Fruit fly (Drosophila melanogaster) whole organism, embryonic: ENCODE data around the gene qm.

Source experiments
- CG10366 ChIP-seq: fragments of 200-800 bp; sonication (Bioruptor generic); IDR thresholded peaks from 2 replicates; pipeline ENCODE4 v1.3.6; 2022; ENCODE audit warnings: missing biosample characterization, missing genetic modification characterization
- CG12391 ChIP-seq: fragments of 200-800 bp; sonication (Bioruptor generic); optimal IDR thresholded peaks from 3 replicates; lab custom pipeline; 2018; ENCODE audit warnings: missing biosample characterization, mild to moderate bottlenecking, missing genetic modification characterization, moderate library complexity
- CG14441 ChIP-seq: fragments of 200-800 bp; sonication (Bioruptor generic); IDR thresholded peaks from 2 replicates; pipeline ENCODE4 v1.3.6; 2022; ENCODE audit warnings: missing biosample characterization, missing genetic modification characterization
- CG14710 ChIP-seq: fragments of 200-800 bp; sonication (Bioruptor generic); optimal IDR thresholded peaks from 3 replicates; lab custom pipeline; 2019; ENCODE audit warnings: missing biosample characterization, mild to moderate bottlenecking, missing genetic modification characterization, moderate library complexity
- CG14860 ChIP-seq: fragments of 200-800 bp; sonication (Bioruptor generic); IDR thresholded peaks from 3 replicates; pipeline ENCODE4 v1.3.6; 2022; ENCODE audit warnings: missing biosample characterization, missing genetic modification characterization; ENCODE audit not compliant: partially characterized antibody
- CG15601 ChIP-seq: fragments of 200-800 bp; sonication (Bioruptor generic); optimal IDR thresholded peaks from 3 replicates; lab custom pipeline; 2019; ENCODE audit warnings: missing biosample characterization, mild to moderate bottlenecking, missing genetic modification characterization, moderate library complexity
- CG1603 ChIP-seq: fragments of 200-800 bp; sonication (Bioruptor generic); optimal IDR thresholded peaks from 2 replicates; lab custom pipeline; 2019; ENCODE audit warnings: missing biosample characterization, mild to moderate bottlenecking, missing genetic modification characterization, moderate library complexity
- CG17385 ChIP-seq: fragments of 200-800 bp; sonication (Bioruptor generic); optimal IDR thresholded peaks from 3 replicates; lab custom pipeline; 2018; ENCODE audit warnings: missing biosample characterization, mild to moderate bottlenecking, missing genetic modification characterization
- CG17829 ChIP-seq: fragments of 200-800 bp; optimal IDR thresholded peaks from 2 replicates; lab custom pipeline; 2019; ENCODE audit warnings: missing biosample characterization, mild to moderate bottlenecking, missing genetic modification characterization, moderate library complexity
- CG2129 ChIP-seq: fragments of 200-800 bp; sonication (Bioruptor generic); IDR thresholded peaks from 2 replicates; pipeline ENCODE4 v1.3.6; 2022; ENCODE audit warnings: missing biosample characterization, missing genetic modification characterization; ENCODE audit not compliant: partially characterized antibody
- CG2199 ChIP-seq: fragments of 200-800 bp; sonication (Bioruptor generic); IDR thresholded peaks from 3 replicates; pipeline ENCODE4 v1.3.6; 2022; ENCODE audit warnings: missing biosample characterization, missing genetic modification characterization
- CG2712 ChIP-seq: fragments of 200-800 bp; optimal IDR thresholded peaks from 3 replicates; lab custom pipeline; 2019; ENCODE audit warnings: missing biosample characterization, mild to moderate bottlenecking, missing genetic modification characterization, moderate library complexity
- CG32532 ChIP-seq: fragments of 200-800 bp; sonication (Bioruptor generic); IDR thresholded peaks from 2 replicates; pipeline ENCODE4 v1.3.6; 2022; ENCODE audit warnings: missing biosample characterization, missing genetic modification characterization
- CG34376 ChIP-seq: fragments of 200-800 bp; sonication (Bioruptor generic); optimal IDR thresholded peaks from 2 replicates; lab custom pipeline; 2018; ENCODE audit warnings: missing biosample characterization, mild to moderate bottlenecking, missing genetic modification characterization
- CG34422 ChIP-seq: fragments of 200-800 bp; sonication (Bioruptor generic); IDR thresholded peaks from 3 replicates; pipeline ENCODE4 v1.3.6; 2022; ENCODE audit warnings: missing biosample characterization, missing genetic modification characterization
- CG9609 ChIP-seq: fragments of 200-800 bp; sonication (Bioruptor generic); optimal IDR thresholded peaks from 3 replicates; lab custom pipeline; 2016; ENCODE audit warnings: missing biosample characterization, missing genetic modification characterization
- CTCF ChIP-seq: fragments of 200-800 bp; sonication (Bioruptor generic); optimal IDR thresholded peaks from 2 replicates; lab custom pipeline; 2017; ENCODE audit warnings: missing biosample characterization, mild to moderate bottlenecking, missing genetic modification characterization, moderate library complexity
- Dbx ChIP-seq: fragments of 200-800 bp; sonication (Bioruptor generic); IDR thresholded peaks from 3 replicates; pipeline ENCODE4 v1.3.6; 2022; ENCODE audit warnings: missing biosample characterization, missing genetic modification characterization
- HmgZ ChIP-seq: fragments of 200-800 bp; sonication (Bioruptor generic); optimal IDR thresholded peaks from 2 replicates; lab custom pipeline; 2018; ENCODE audit warnings: missing biosample characterization, mild to moderate bottlenecking, missing genetic modification characterization
- MBD-R2 ChIP-seq: fragments of 200-800 bp; sonication (Bioruptor generic); IDR thresholded peaks from 2 replicates; pipeline ENCODE4 v1.3.6; 2022; ENCODE audit warnings: missing biosample characterization, missing genetic modification characterization
- Max ChIP-seq: fragments of 200-800 bp; sonication (Bioruptor generic); optimal IDR thresholded peaks from 2 replicates; lab custom pipeline; 2016; ENCODE audit warnings: missing biosample characterization, mild to moderate bottlenecking, missing genetic modification characterization
- NFAT ChIP-seq: fragments of 200-800 bp; sonication (Bioruptor generic); IDR thresholded peaks from 2 replicates; pipeline ENCODE4 v1.3.6; 2022; ENCODE audit warnings: missing biosample characterization, missing genetic modification characterization
- Rfx ChIP-seq: fragments of 200-800 bp; sonication (Bioruptor generic); IDR thresholded peaks from 2 replicates; pipeline ENCODE4 v1.3.6; 2022; ENCODE audit warnings: missing biosample characterization, missing genetic modification characterization
- TFAM ChIP-seq: fragments of 200-800 bp; sonication (Bioruptor generic); optimal IDR thresholded peaks from 2 replicates; lab custom pipeline; 2017; ENCODE audit warnings: missing biosample characterization, missing genetic modification characterization, inconsistent platforms
- Xbp1 ChIP-seq: fragments of 200-800 bp; sonication (Bioruptor generic); optimal IDR thresholded peaks from 3 replicates; lab custom pipeline; 2016; ENCODE audit warnings: missing biosample characterization, mild to moderate bottlenecking, missing genetic modification characterization
- ac ChIP-seq: fragments of 200-800 bp; sonication (Bioruptor generic); optimal IDR thresholded peaks from 3 replicates; lab custom pipeline; 2017; ENCODE audit warnings: missing biosample characterization, mild to moderate bottlenecking, missing genetic modification characterization
- amos ChIP-seq: fragments of 200-800 bp; sonication (Bioruptor generic); IDR thresholded peaks from 2 replicates; pipeline ENCODE4 v1.3.6; 2022; ENCODE audit warnings: missing biosample characterization, missing genetic modification characterization; ENCODE audit not compliant: partially characterized antibody
- ara ChIP-seq: fragments of 200-800 bp; sonication (Bioruptor generic); IDR thresholded peaks from 2 replicates; pipeline ENCODE4 v1.3.6; 2022; ENCODE audit warnings: missing biosample characterization, missing genetic modification characterization
- bsh ChIP-seq, 2 experiments: fragments of 200-800 bp; sonication (Bioruptor generic); optimal IDR thresholded peaks; 2 replicates each; lab custom pipeline; 2017 to 2018; ENCODE audit warnings: mild to moderate bottlenecking in 2 of 2, missing biosample characterization in 2 of 2, missing genetic modification characterization in 2 of 2, moderate library complexity in 1 of 2
- crp ChIP-seq, 2 experiments: fragments of 200-800 bp; sonication (Bioruptor generic); optimal IDR thresholded peaks; 2 replicates in 1 of 2; 3 replicates in 1 of 2; lab custom pipeline; 2017; ENCODE audit warnings: missing biosample characterization in 2 of 2, missing genetic modification characterization in 2 of 2, mild to moderate bottlenecking in 1 of 2, moderate library complexity in 1 of 2
- grau ChIP-seq: fragments of 200-800 bp; optimal IDR thresholded peaks from 3 replicates; lab custom pipeline; 2019; ENCODE audit warnings: missing biosample characterization, mild to moderate bottlenecking, missing genetic modification characterization, moderate library complexity
- her ChIP-seq: fragments of 200-800 bp; sonication (Bioruptor generic); optimal IDR thresholded peaks from 2 replicates; lab custom pipeline; 2016; ENCODE audit warnings: missing biosample characterization, missing genetic modification characterization
- ind ChIP-seq: fragments of 200-800 bp; sonication (Bioruptor generic); optimal IDR thresholded peaks from 3 replicates; lab custom pipeline; 2016; ENCODE audit warnings: missing biosample characterization, missing genetic modification characterization
- jumu ChIP-seq: fragments of 200-800 bp; sonication (Bioruptor generic); optimal IDR thresholded peaks from 3 replicates; lab custom pipeline; 2016; ENCODE audit warnings: missing biosample characterization, missing genetic modification characterization
- mld ChIP-seq: fragments of 200-800 bp; sonication (Bioruptor generic); IDR thresholded peaks from 3 replicates; pipeline ENCODE4 v1.3.6; 2022; ENCODE audit warnings: missing biosample characterization, missing genetic modification characterization; ENCODE audit not compliant: partially characterized antibody
- pan ChIP-seq, 4 experiments: fragments of >200 bp in 3 of 4; fragments of 200-800 bp in 1 of 4; sonication (Bioruptor generic) in 1 of 4; optimal IDR thresholded peaks in 3 of 4; IDR thresholded peaks in 1 of 4; 2 replicates each; pipeline versions ENCODE4 v1.3.6 to Lab custom; 2017 to 2022; ENCODE audit warnings: missing biosample characterization in 2 of 4, missing genetic modification characterization in 2 of 4, mixed read lengths in 1 of 4
- pros ChIP-seq: fragments of 200-800 bp; sonication (Bioruptor generic); optimal IDR thresholded peaks from 3 replicates; lab custom pipeline; 2019; ENCODE audit warnings: missing biosample characterization, mild to moderate bottlenecking, missing genetic modification characterization, moderate library complexity
- psq ChIP-seq: fragments of 200-800 bp; sonication (Bioruptor generic); optimal IDR thresholded peaks from 2 replicates; lab custom pipeline; 2017; ENCODE audit warnings: missing biosample characterization, missing genetic modification characterization
- schlank ChIP-seq: fragments of 200-800 bp; sonication (Bioruptor generic); optimal IDR thresholded peaks from 2 replicates; lab custom pipeline; 2018; ENCODE audit warnings: missing biosample characterization, mild to moderate bottlenecking, missing genetic modification characterization
- slou ChIP-seq: fragments of 200-800 bp; sonication (Bioruptor generic); optimal IDR thresholded peaks from 3 replicates; lab custom pipeline; 2016; ENCODE audit warnings: missing biosample characterization, missing genetic modification characterization
- sug ChIP-seq: fragments of 200-800 bp; optimal IDR thresholded peaks from 2 replicates; lab custom pipeline; 2019; ENCODE audit warnings: missing biosample characterization, mild to moderate bottlenecking, missing genetic modification characterization, moderate library complexity
- unc-4 ChIP-seq: fragments of 200-800 bp; sonication (Bioruptor generic); IDR thresholded peaks from 2 replicates; pipeline ENCODE4 v1.3.6; 2022; ENCODE audit warnings: missing biosample characterization, missing genetic modification characterization; ENCODE audit not compliant: partially characterized antibody
- unpg ChIP-seq: fragments of 200-800 bp; sonication (Bioruptor generic); optimal IDR thresholded peaks from 3 replicates; lab custom pipeline; 2018; ENCODE audit warnings: missing biosample characterization, mild to moderate bottlenecking, missing genetic modification characterization, moderate library complexity
- vfl ChIP-seq: fragments of 200-800 bp; sonication (Bioruptor generic); optimal IDR thresholded peaks from 2 replicates; lab custom pipeline; 2016; ENCODE audit warnings: missing biosample characterization, missing genetic modification characterization
- zen ChIP-seq: fragments of 200-800 bp; sonication (Bioruptor generic); optimal IDR thresholded peaks from 3 replicates; lab custom pipeline; 2018; ENCODE audit warnings: missing biosample characterization, mild to moderate bottlenecking, missing genetic modification characterization, moderate library complexity
- zen2 ChIP-seq: fragments of 200-800 bp; sonication (Bioruptor generic); IDR thresholded peaks from 3 replicates; pipeline ENCODE4 v1.3.6; 2022; ENCODE audit warnings: missing biosample characterization, missing genetic modification characterization; ENCODE audit not compliant: partially characterized antibody
- zfh1 ChIP-seq: fragments of 200-800 bp; sonication (Bioruptor generic); IDR thresholded peaks from 3 replicates; pipeline ENCODE4 v1.3.6; 2022; ENCODE audit warnings: missing biosample characterization, missing genetic modification characterization

The qm gene

DNA sequence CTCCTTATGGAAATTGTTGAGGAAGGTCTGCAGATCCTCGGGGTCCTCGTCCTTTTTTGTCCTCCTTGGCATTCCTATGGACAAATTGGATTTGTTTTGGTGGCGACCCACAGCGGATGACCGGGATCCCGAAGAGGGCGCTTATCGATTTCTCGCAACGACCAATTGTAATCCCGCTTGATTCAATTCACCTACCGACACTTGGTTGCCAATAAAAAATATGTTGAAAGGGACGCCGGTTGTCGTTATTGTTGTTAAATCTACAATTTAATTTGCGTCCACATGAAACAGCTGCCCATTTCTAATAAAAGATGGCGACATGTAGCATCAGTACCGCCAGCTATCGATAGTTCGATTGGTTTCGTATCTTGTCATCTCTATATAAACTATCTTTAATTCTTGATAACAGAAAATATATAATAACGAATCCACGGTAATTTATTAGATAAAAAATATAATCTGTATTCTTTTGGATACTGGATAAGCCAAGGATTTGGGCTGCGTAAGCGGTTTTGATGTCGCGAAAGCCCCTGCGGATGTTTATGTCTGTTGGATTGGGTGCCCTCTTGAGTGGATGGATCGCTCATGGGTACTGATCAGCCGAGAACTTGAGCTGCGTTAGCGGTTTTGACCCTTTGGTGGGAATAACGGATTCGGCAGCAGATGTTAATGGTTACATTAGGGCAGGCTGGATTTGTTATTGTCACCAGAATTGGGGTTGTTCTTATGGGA lies 8.4 kb downstream of the qm start, which contains the start of gene CTCF (continued):
- 0 out of 3 replicates have a peak, but pooled peaks have one; percentile 32 for TF ChIP-seq zfh1 (GFP tag; lab: Robert Waterston, UW)
- TF ChIP-seq CG10366 (GFP tag; lab: Robert Waterston, UW), result peak; percentile 42; the same call in 1 of the 2 replicates
- TF ChIP-seq zen (tag; lab: Kevin White, UChicago), result peak; percentile 18
- no peak for TF ChIP-seq CG2199 (GFP tag; lab: Robert Waterston, UW)
- TF ChIP-seq CG17829, result peak; percentile 72
- peak; percentile 70; the same call in 2 of the 3 replicates for TF ChIP-seq mld (GFP tag; lab: Robert Waterston, UW)
- TF ChIP-seq ind, result peak; percentile 4
- no peak for TF ChIP-seq TFAM (GFP tag; lab: Kevin White, UChicago)
- TF ChIP-seq CG34422, result peak; percentile 63
- no peak for TF ChIP-seq vfl (GFP tag; lab: Kevin White, UChicago)
- TF ChIP-seq CG32532 (GFP tag; lab: Robert Waterston, UW), result peak; percentile 54; the same call in 1 of the 2 replicates
- peak; percentile 43 for TF ChIP-seq CG12391 (tag; lab: Kevin White, UChicago)
- TF ChIP-seq CTCF (GFP tag; lab: Kevin White, UChicago), result peak; percentile 100
- TF ChIP-seq CG15601, result peak; percentile 34
- TF ChIP-seq pan (optimal IDR thresholded peaks at IDR 0.05; lab: Kevin White, UChicago), result no peak
- TF ChIP-seq pan (GFP tag; optimal IDR thresholded peaks at IDR 0.05 in 1 of 2, IDR thresholded peaks at IDR 0.05 in 1 of 2), result peak in 1 of 2 experiments; percentile 68
- TF ChIP-seq Rfx (GFP tag; lab: Robert Waterston, UW), result peak; percentile 63; the same call in 1 of the 2 replicates
- peak; percentile 40 for TF ChIP-seq CG9609 (GFP tag; lab: Kevin White, UChicago)
- peak; percentile 24 for TF ChIP-seq HmgZ (tag; lab: Kevin White, UChicago)
- no peak for TF ChIP-seq psq (GFP tag; lab: Kevin White, UChicago)
- TF ChIP-seq CG17385, result peak; percentile 19
- peak; percentile 53 for TF ChIP-seq CG14441 (GFP tag; lab: Robert Waterston, UW)
- TF ChIP-seq CG2129, result peak; percentile 63
- TF ChIP-seq ara (GFP tag; lab: Robert Waterston, UW), result 0 out of 2 replicates have a peak, but pooled peaks have one; percentile 39
- TF ChIP-seq CG1603 (tag; lab: Kevin White, UChicago), result peak; percentile 69
- TF ChIP-seq schlank, result no peak
- peak; percentile 37; the same call in 1 of the 3 replicates for TF ChIP-seq zen2 (GFP tag; lab: Robert Waterston, UW)
- TF ChIP-seq Xbp1, result peak; percentile 57
- peak; percentile 47 for TF ChIP-seq sug (tag; lab: Kevin White, UChicago)
- TF ChIP-seq pros (GFP tag; lab: Kevin White, UChicago), result peak; percentile 12
- peak; percentile 65 for TF ChIP-seq CG14860 (GFP tag; lab: Robert Waterston, UW)
- TF ChIP-seq her (GFP tag; lab: Kevin White, UChicago), result peak; percentile 20
- 0 out of 3 replicates have a peak, but pooled peaks have one; percentile 23 for TF ChIP-seq Dbx (GFP tag; lab: Robert Waterston, UW)
- TF ChIP-seq CG34376, result peak; percentile 85
- TF ChIP-seq unpg, result peak; percentile 20
- peak; percentile 54 for TF ChIP-seq jumu (GFP tag; lab: Kevin White, UChicago)
- peak; percentile 52 for TF ChIP-seq grau (tag; lab: Kevin White, UChicago)
- TF ChIP-seq ac (GFP tag; lab: Kevin White, UChicago), result no peak
- TF ChIP-seq bsh (GFP tag; optimal IDR thresholded peaks at IDR 0.05; lab: Kevin White, UChicago), result peak in 1 of 2 experiments; percentile 34
- TF ChIP-seq CG14710, result peak; percentile 50
- TF ChIP-seq unc-4 (GFP tag; lab: Robert Waterston, UW), result peak; percentile 88
- peak; percentile 66 for TF ChIP-seq NFAT (GFP tag; lab: Robert Waterston, UW)
- TF ChIP-seq Max, result peak; percentile 73
- peak; percentile 80 for TF ChIP-seq MBD-R2 (GFP tag; lab: Robert Waterston, UW)
- no peak for TF ChIP-seq slou (GFP tag; lab: Kevin White, UChicago)
- peak in 1 of 2 experiments; percentile 72 for TF ChIP-seq crp (GFP tag; optimal IDR thresholded peaks at IDR 0.05; lab: Kevin White, UChicago)
- peak; percentile 78 for TF ChIP-seq amos (GFP tag; lab: Robert Waterston, UW)
- peak; percentile 64 for TF ChIP-seq CG2712 (tag; lab: Kevin White, UChicago)
